Fruit fly (Drosophila melanogaster): Measurements from ENCODE around the gene CycJ.

CycJ gene

DNA sequence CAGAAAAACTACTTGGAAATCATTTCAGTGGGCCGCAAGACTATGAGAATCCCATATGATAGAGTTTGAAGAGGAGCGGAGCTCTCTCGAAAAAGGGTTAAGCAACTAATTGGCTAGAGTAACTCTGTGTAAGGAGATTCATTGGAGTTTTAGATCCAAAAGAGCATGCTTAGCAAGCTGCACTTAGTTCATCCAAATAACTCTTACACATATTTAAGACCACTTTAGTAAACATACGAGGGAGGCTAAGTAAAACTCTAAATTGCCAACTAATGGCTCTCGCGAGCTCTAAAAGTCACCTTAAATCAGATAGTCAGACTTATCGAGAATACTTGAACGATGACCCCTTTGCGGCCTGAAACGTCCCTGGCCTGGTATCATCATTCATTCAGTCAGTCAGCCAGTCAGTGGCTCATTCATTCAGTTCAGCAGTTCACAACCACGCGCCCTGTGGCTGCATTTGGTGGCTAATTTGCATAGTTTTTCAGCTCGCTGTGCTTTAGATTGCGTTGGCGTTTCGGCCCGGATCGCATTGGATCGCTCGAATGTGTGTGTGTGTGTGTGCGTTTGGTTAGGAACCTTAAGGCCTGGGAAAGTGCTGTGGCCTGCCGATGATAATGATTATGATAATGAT is 11.2 kb upstream of the CycJ start (continued):
- TF ChIP-seq HHEX (GFP tag; optimal IDR thresholded peaks at IDR 0.05) (no peak), HLH4C (GFP tag; IDR thresholded peaks at IDR 0.05; ENCODE audit: partially characterized antibody) (no peak), unc-4 (GFP tag; IDR thresholded peaks at IDR 0.05; ENCODE audit: partially characterized antibody) (no peak), CG31441 (GFP tag; IDR thresholded peaks at IDR 0.05) (no peak), pnt (GFP tag; optimal IDR thresholded peaks at IDR 0.05) (peak; percentile 30), Abd-B (GFP tag; optimal IDR thresholded peaks at IDR 0.05) (peak; percentile 12), ash1 (GFP tag; optimal IDR thresholded peaks at IDR 0.05) (no peak), Neu2 (GFP tag; optimal IDR thresholded peaks at IDR 0.05; ENCODE audit: borderline replicate concordance) (no peak), Ets97D (GFP tag; optimal IDR thresholded peaks at IDR 0.05) (no peak), ems (GFP tag; optimal IDR thresholded peaks at IDR 0.05) (no peak), Fer2 (tag; optimal IDR thresholded peaks at IDR 0.05) (no peak), lola (GFP tag; optimal IDR thresholded peaks at IDR 0.05) (no peak), CG4360 (GFP tag; IDR thresholded peaks at IDR 0.05) (no peak), Hmx (GFP tag; optimal IDR thresholded peaks at IDR 0.05) (no peak), gcm2 (GFP tag; optimal IDR thresholded peaks at IDR 0.05) (no peak), CG4424 (GFP tag; optimal IDR thresholded peaks at IDR 0.05) (no peak), HLH3B (GFP tag; IDR thresholded peaks at IDR 0.05) (peak; percentile 31; the same call in 1 of the 2 replicates), D19A (tag; optimal IDR thresholded peaks at IDR 0.05) (no peak), CG6689 (GFP tag; IDR thresholded peaks at IDR 0.05) (peak; percentile 60), gt (GFP tag; IDR thresholded peaks at IDR 0.05) (0 out of 2 replicates have a peak, but pooled peaks have one; percentile 17), MESR4 (GFP tag; optimal IDR thresholded peaks at IDR 0.05) (no peak), bab2 (GFP tag; optimal IDR thresholded peaks at IDR 0.05) (no peak), CG6791 (GFP tag; IDR thresholded peaks at IDR 0.05; ENCODE audit: partially characterized antibody) (no peak), CG17186 (GFP tag; optimal IDR thresholded peaks at IDR 0.05) (no peak), eyg (GFP tag; optimal IDR thresholded peaks at IDR 0.05) (no peak), dan (GFP tag; IDR thresholded peaks at IDR 0.05) (no peak), Doc3 (GFP tag; IDR thresholded peaks at IDR 0.05; ENCODE audit: partially characterized antibody) (no peak), CG43689 (GFP tag; IDR thresholded peaks at IDR 0.05) (no peak), C15 (GFP tag; IDR thresholded peaks at IDR 0.05) (no peak), slp2 (GFP tag; optimal IDR thresholded peaks at IDR 0.05) (no peak), CG11723 (GFP tag; optimal IDR thresholded peaks at IDR 0.05) (no peak), CG3407 (GFP tag; optimal IDR thresholded peaks at IDR 0.05) (no peak), so (GFP tag; IDR thresholded peaks at IDR 0.05) (no peak), yki (optimal IDR thresholded peaks at IDR 0.05) (no peak), jing (GFP tag; optimal IDR thresholded peaks at IDR 0.05) (no peak), fru (optimal IDR thresholded peaks at IDR 0.05) (no peak), sens (GFP tag) (peak; percentile 69), sob (GFP tag; IDR thresholded peaks at IDR 0.05) (no peak; the same call in 1 of the 2 replicates), CG11695 (GFP tag; IDR thresholded peaks at IDR 0.05) (no peak), da (GFP tag; optimal IDR thresholded peaks at IDR 0.05) (no peak), emc (GFP tag; optimal IDR thresholded peaks at IDR 0.05) (no peak), repo (GFP tag; optimal IDR thresholded peaks at IDR 0.05) (no peak), NK7.1 (GFP tag; optimal IDR thresholded peaks at IDR 0.05) (no peak), grau (tag; optimal IDR thresholded peaks at IDR 0.05) (peak; percentile 1), gce (GFP tag; IDR thresholded peaks at IDR 0.05) (no peak), BEAF-32 (GFP tag; optimal IDR thresholded peaks at IDR 0.05) (no peak), CG13123 (GFP tag; optimal IDR thresholded peaks at IDR 0.05) (no peak), nau (GFP tag; optimal IDR thresholded peaks at IDR 0.05) (no peak), CG12942 (GFP tag; optimal IDR thresholded peaks at IDR 0.05) (no peak), CG15479 (GFP tag; optimal IDR thresholded peaks at IDR 0.05) (no peak), schlank (tag; optimal IDR thresholded peaks at IDR 0.05) (no peak), CG17802 (tag; optimal IDR thresholded peaks at IDR 0.05) (no peak)
